Worm (Caenorhabditis elegans) whole organism, early embryonic: ENCODE measurements around the gene isy-1.

ENCODE experiments used
- B0310.2 ChIP-seq: sonication (generic microtip); optimal IDR thresholded peaks from 2 replicates; lab custom pipeline; 2016; ENCODE audit warnings: mild to moderate bottlenecking, missing genetic modification characterization, missing compliant biosample characterization
- F13C5.2 ChIP-seq: sonication (generic microtip); optimal IDR thresholded peaks from 2 replicates; lab custom pipeline; 2017; ENCODE audit warnings: mild to moderate bottlenecking, missing genetic modification characterization, inconsistent platforms, missing compliant biosample characterization
- aly-1 ChIP-seq: sonication (generic microtip); optimal IDR thresholded peaks from 2 replicates; lab custom pipeline; 2016; ENCODE audit warnings: missing genetic modification characterization, missing compliant biosample characterization
- ama-1 ChIP-seq: fragments of 150-350 bp; optimal IDR thresholded peaks from 2 replicates; lab custom pipeline; 2014
- ceh-13 ChIP-seq: fragments of 200-800 bp; sonication (Bioruptor generic); optimal IDR thresholded peaks from 2 replicates; lab custom pipeline; 2018; ENCODE audit warnings: mild to moderate bottlenecking, missing genetic modification characterization, missing compliant biosample characterization
- ceh-36 ChIP-seq: sonication (generic microtip); optimal IDR thresholded peaks from 2 replicates; lab custom pipeline; 2016; ENCODE audit warnings: missing genetic modification characterization, inconsistent platforms, missing compliant biosample characterization
- flt-1 ChIP-seq: fragments of 200-800 bp; sonication (Bioruptor generic); IDR thresholded peaks from 2 replicates; pipeline ENCODE4 v1.3.6; 2022; ENCODE audit warnings: missing genetic modification characterization, missing compliant biosample characterization
- hnd-1 ChIP-seq: sonication (generic microtip); optimal IDR thresholded peaks from 2 replicates; lab custom pipeline; 2016; ENCODE audit warnings: missing genetic modification characterization, missing compliant biosample characterization
- pes-1 ChIP-seq: fragments of 200-800 bp; sonication (Bioruptor generic); IDR thresholded peaks from 2 replicates; pipeline ENCODE4 v1.3.6; 2022; ENCODE audit warnings: missing genetic modification reagents, missing genetic modification characterization, missing compliant biosample characterization
- scrt-1 ChIP-seq: fragments of 200-800 bp; sonication (Bioruptor generic); IDR thresholded peaks from 2 replicates; pipeline ENCODE4 v1.3.6; 2022; ENCODE audit warnings: missing genetic modification characterization, missing compliant biosample characterization
- tbx-11 ChIP-seq: fragments of 200-800 bp; sonication (Bioruptor generic); IDR thresholded peaks from 2 replicates; pipeline ENCODE4 v1.3.6; 2022; ENCODE audit warnings: missing genetic modification characterization, missing compliant biosample characterization
- tbx-37 ChIP-seq: fragments of 200-800 bp; sonication (Bioruptor generic); conservative IDR thresholded peaks from 2 replicates; pipeline ENCODE4 v1.3.6; 2022; ENCODE audit warnings: missing genetic modification reagents, missing genetic modification characterization, missing compliant biosample characterization
- tra-4 ChIP-seq: sonication (generic microtip); optimal IDR thresholded peaks from 2 replicates; lab custom pipeline; 2017; ENCODE audit warnings: missing genetic modification characterization, missing compliant biosample characterization

- TF ChIP-seq ama-1 (lab: Kevin White, UChicago) (no peak), tbx-37 (GFP tag; lab: Robert Waterston, UW) (no peak), aly-1 (tag; lab: Kevin White, UChicago) (no peak), tbx-11 (no peak), ceh-36 (tag; lab: Kevin White, UChicago) (no peak), F13C5.2 (tag; lab: Kevin White, UChicago) (no peak), scrt-1 (no peak), tra-4 (tag; lab: Kevin White, UChicago) (no peak), ceh-13 (GFP tag; lab: Kevin White, UChicago) (no peak), flt-1 (GFP tag; lab: Robert Waterston, UW) (no peak), B0310.2 (tag; lab: Kevin White, UChicago) (no peak), hnd-1 (tag; lab: Kevin White, UChicago) (no peak), pes-1 (GFP tag; lab: Robert Waterston, UW) (no peak)
Measured at ce11 chrV:11007651-11008050, 7.2 kb upstream of the isy-1 start.
